Worm (Caenorhabditis elegans) whole organism, L1 larva: Measurements from ENCODE around the gene lsm-3.
A peak's percentile ranks its signal among the peaks of the same experiment; 100 is the strongest.
"Not testable (repeated sequence)": the region's sequence is repeated elsewhere in the genome, so short reads cannot be mapped to it uniquely, and the experiment has no call there.

ENCODE experiments used
- aha-1 ChIP-seq: fragments of 150-350 bp; optimal IDR thresholded peaks from 2 replicates; lab custom pipeline; 2014; ENCODE audit warnings: missing biosample characterization, missing genetic modification characterization
- ama-1 ChIP-seq: fragments of 150-350 bp; optimal IDR thresholded peaks from 2 replicates; lab custom pipeline; 2014
- ceh-82 ChIP-seq, 3 experiments: fragments of 150-350 bp in 1 of 3; sonication (generic microtip) in 2 of 3; optimal IDR thresholded peaks; 2 replicates each; lab custom pipeline; 2014 to 2017; ENCODE audit warnings: missing biosample characterization in 3 of 3, missing genetic modification characterization in 3 of 3
- ceh-88 ChIP-seq: fragments of 200-800 bp; sonication (Bioruptor generic); IDR thresholded peaks from 2 replicates; pipeline ENCODE4 v1.3.6; 2022; ENCODE audit warnings: missing genetic modification characterization, missing compliant biosample characterization
- dpl-1 ChIP-seq, 3 experiments: fragments of 150-350 bp in 2 of 3; sonication (generic microtip) in 1 of 3; optimal IDR thresholded peaks; 2 replicates each; lab custom pipeline; 2014 to 2017; ENCODE audit warnings: missing biosample characterization in 3 of 3, missing genetic modification characterization in 3 of 3, missing genetic modification reagents in 3 of 3
- dsc-1 ChIP-seq: sonication (generic microtip); optimal IDR thresholded peaks from 2 replicates; lab custom pipeline; 2016; ENCODE audit warnings: mild to moderate bottlenecking, missing genetic modification characterization, missing compliant biosample characterization
- efl-1 ChIP-seq, 4 experiments: fragments of 150-350 bp; optimal IDR thresholded peaks in 3 of 4; peaks in 1 of 4; 1 replicate in 1 of 4; 2 replicates in 3 of 4; lab custom pipeline; 2014; ENCODE audit warnings: missing biosample characterization in 2 of 4, missing genetic modification characterization in 2 of 4, missing genetic modification reagents in 2 of 4
- egl-27 ChIP-seq, 2 experiments: fragments of 150-350 bp in 1 of 2; sonication (generic microtip); optimal IDR thresholded peaks; 3 replicates each; lab custom pipeline; 2017 to 2018; ENCODE audit warnings: missing biosample characterization in 2 of 2, missing genetic modification characterization in 2 of 2, missing genetic modification reagents in 2 of 2
- elt-2 ChIP-seq: sonication (generic microtip); optimal IDR thresholded peaks from 2 replicates; lab custom pipeline; 2016; ENCODE audit warnings: missing genetic modification characterization, mild to moderate bottlenecking, inconsistent platforms, missing compliant biosample characterization, missing genetic modification reagents
- ets-5 ChIP-seq: fragments of 200-800 bp; sonication (Bioruptor generic); IDR thresholded peaks from 2 replicates; pipeline ENCODE4 v1.3.6; 2022; ENCODE audit warnings: missing genetic modification characterization, missing compliant biosample characterization
- fkh-4 ChIP-seq: sonication (generic microtip); optimal IDR thresholded peaks from 2 replicates; lab custom pipeline; 2016; ENCODE audit warnings: missing compliant biosample characterization, missing genetic modification characterization, borderline replicate concordance
- grh-1 ChIP-seq: fragments of 200-800 bp; sonication (Bioruptor generic); IDR thresholded peaks from 2 replicates; pipeline ENCODE4 v1.3.6; 2022; ENCODE audit warnings: missing genetic modification reagents, missing genetic modification characterization, missing compliant biosample characterization
- hlh-4 ChIP-seq: sonication (generic microtip); optimal IDR thresholded peaks from 2 replicates; lab custom pipeline; 2016; ENCODE audit warnings: mild to moderate bottlenecking, missing genetic modification characterization, missing compliant biosample characterization
- irx-1 ChIP-seq: sonication (generic microtip); optimal IDR thresholded peaks from 2 replicates; lab custom pipeline; 2016; ENCODE audit warnings: missing genetic modification characterization, missing compliant biosample characterization
- isw-1 ChIP-seq: fragments of 200-800 bp; sonication (Bioruptor generic); IDR thresholded peaks from 2 replicates; pipeline ENCODE4 v1.3.6; 2022; ENCODE audit warnings: missing genetic modification characterization, missing compliant biosample characterization
- jun-1 ChIP-seq: fragments of 150-350 bp; optimal IDR thresholded peaks from 2 replicates; lab custom pipeline; 2014; ENCODE audit warnings: missing biosample characterization, missing genetic modification reagents, missing genetic modification characterization
- lin-13 ChIP-seq: fragments of 150-350 bp; optimal IDR thresholded peaks from 2 replicates; lab custom pipeline; 2014; ENCODE audit warnings: missing biosample characterization, missing genetic modification reagents, missing genetic modification characterization
- lin-14 ChIP-seq: fragments of 200-800 bp; sonication (Bioruptor generic); optimal IDR thresholded peaks from 2 replicates; lab custom pipeline; 2018; ENCODE audit warnings: mild to moderate bottlenecking, missing genetic modification characterization, moderate library complexity, missing compliant biosample characterization
- lin-35 ChIP-seq, 2 experiments: fragments of 150-350 bp; optimal IDR thresholded peaks; 2 replicates each; lab custom pipeline; 2014; ENCODE audit warnings: missing biosample characterization in 2 of 2, missing genetic modification characterization in 2 of 2, missing genetic modification reagents in 2 of 2
- nhr-19 ChIP-seq: fragments of 200-800 bp; sonication (Bioruptor generic); conservative IDR thresholded peaks from 2 replicates; pipeline ENCODE4 v1.3.6; 2022; ENCODE audit warnings: missing genetic modification characterization, missing compliant biosample characterization
- nhr-28 ChIP-seq: fragments of 150-350 bp; optimal IDR thresholded peaks from 2 replicates; lab custom pipeline; 2014; ENCODE audit warnings: missing biosample characterization, missing genetic modification characterization
- nhr-47 ChIP-seq: sonication (generic microtip); optimal IDR thresholded peaks from 2 replicates; lab custom pipeline; 2016; ENCODE audit warnings: mild to moderate bottlenecking, missing genetic modification characterization, moderate library complexity, missing compliant biosample characterization
- snpc-4 ChIP-seq: fragments of 150-350 bp; optimal IDR thresholded peaks from 2 replicates; lab custom pipeline; 2014; ENCODE audit warnings: missing biosample characterization, missing genetic modification characterization
- sox-4 ChIP-seq: sonication (generic microtip); optimal IDR thresholded peaks from 2 replicates; lab custom pipeline; 2016; ENCODE audit warnings: missing genetic modification characterization, missing compliant biosample characterization
- sup-37 ChIP-seq: fragments of 200-800 bp; sonication (Bioruptor generic); optimal IDR thresholded peaks from 2 replicates; lab custom pipeline; 2018; ENCODE audit warnings: mild to moderate bottlenecking, missing genetic modification characterization, missing compliant biosample characterization
- swsn-7 ChIP-seq: sonication (generic microtip); optimal IDR thresholded peaks from 2 replicates; lab custom pipeline; 2016; ENCODE audit warnings: missing genetic modification characterization, missing compliant biosample characterization
- tbx-2 ChIP-seq: sonication (generic microtip); optimal IDR thresholded peaks from 2 replicates; lab custom pipeline; 2016; ENCODE audit warnings: missing genetic modification characterization, missing compliant biosample characterization
- vab-15 ChIP-seq: sonication (generic microtip); optimal IDR thresholded peaks from 2 replicates; lab custom pipeline; 2017; ENCODE audit warnings: missing genotype, mild to moderate bottlenecking, missing genetic modification characterization, missing compliant biosample characterization
- ztf-11 ChIP-seq, 2 experiments: sonication (generic microtip); optimal IDR thresholded peaks; 2 replicates each; lab custom pipeline; 2016 to 2017; ENCODE audit warnings: missing genetic modification characterization in 2 of 2, missing biosample characterization in 1 of 2, missing compliant biosample characterization in 1 of 2

The lsm-3 gene

DNA sequence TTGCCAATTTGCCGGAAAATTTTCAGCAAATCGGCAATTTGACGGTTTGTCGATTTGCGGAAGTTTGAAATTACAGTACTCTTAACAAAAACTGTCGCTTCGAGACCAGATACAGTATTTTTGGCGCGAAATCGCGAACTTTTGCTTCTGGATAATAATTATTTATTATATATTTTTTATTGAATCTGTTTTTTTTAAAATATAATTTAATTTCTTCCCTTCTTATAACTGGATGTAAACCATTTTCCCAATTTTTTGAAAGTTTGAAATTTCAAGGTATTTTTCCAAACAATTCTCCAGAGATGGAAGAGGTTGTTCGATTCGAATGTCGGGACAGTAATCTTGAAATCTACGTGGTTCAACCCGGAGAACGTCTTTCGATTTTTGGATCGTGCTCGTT, 35.2 kb downstream of the lsm-3 start, which contains the start of gene nol-9:
Gene nol-9 (plus strand): TSS at position 301 of the 400 bp plus-strand sequence.
- TF ChIP-seq dpl-1 (GFP tag; optimal IDR thresholded peaks at IDR 0.05; lab: Kevin White, UChicago) (no peak), lin-14 (GFP tag; lab: Kevin White, UChicago) (no peak), egl-27 (tag; optimal IDR thresholded peaks at IDR 0.05; lab: Kevin White, UChicago) (no peak), hlh-4 (no peak), lin-35 (GFP tag; optimal IDR thresholded peaks at IDR 0.05; lab: Kevin White, UChicago) (no peak), ets-5 (GFP tag; lab: Robert Waterston, UW) (no peak), aha-1 (tag; lab: Kevin White, UChicago) (no peak), sox-4 (tag; lab: Kevin White, UChicago) (no peak), dsc-1 (tag; lab: Kevin White, UChicago) (no peak), sup-37 (no peak), fkh-4 (tag; lab: Kevin White, UChicago) (no peak), ztf-11 (tag; optimal IDR thresholded peaks at IDR 0.05; lab: Kevin White, UChicago) (no peak), irx-1 (tag; lab: Kevin White, UChicago) (no peak), nhr-28 (no peak), snpc-4 (tag; lab: Kevin White, UChicago) (no peak), vab-15 (tag; lab: Kevin White, UChicago) (no peak), ceh-88 (GFP tag; lab: Robert Waterston, UW) (no peak), jun-1 (no peak)

ce11 chrIV:13429240-13429639, 42.2 kb downstream of the lsm-3 start, which contains the start of gene K09B11.4:
K09B11.4 (plus strand) TSS chrIV:13429540.
- no peak for TF ChIP-seq elt-2 (tag; lab: Kevin White, UChicago)

DNA sequence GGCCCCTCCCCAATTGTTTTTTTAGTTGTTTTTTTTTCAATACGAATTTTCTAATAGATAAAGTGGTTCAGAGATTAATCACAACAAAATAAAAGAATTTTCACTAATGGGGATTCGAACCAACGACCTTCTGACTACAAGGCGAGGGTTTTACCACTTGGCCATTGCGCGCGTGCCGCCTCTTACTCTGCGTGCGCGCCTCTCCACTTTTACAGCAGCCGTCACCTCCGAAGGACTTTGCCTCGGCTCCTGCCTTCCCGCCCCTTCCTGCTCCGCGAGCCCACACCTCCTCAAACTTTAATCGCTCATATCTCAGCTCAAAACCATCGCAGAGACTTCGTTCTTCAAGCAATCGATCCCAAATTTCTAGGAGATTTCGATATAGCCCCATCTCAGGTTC, 43.1 kb downstream of the lsm-3 start:
- TF ChIP-seq swsn-7 (peak; percentile 20), nhr-19 (GFP tag; lab: Robert Waterston, UW) (peak; percentile 66), lin-13 (GFP tag; lab: Kevin White, UChicago) (peak; percentile 28), dsc-1 (tag; lab: Kevin White, UChicago) (peak; percentile 23), isw-1 (GFP tag; lab: Robert Waterston, UW) (peak; percentile 42; the same call in 1 of the 2 replicates), nhr-47 (tag; lab: Kevin White, UChicago) (peak; percentile 57), efl-1 (optimal IDR thresholded peaks at IDR 0.05; lab: Kevin White, UChicago) (peak in 1 of 2 experiments; percentile 0), efl-1 (GFP tag; optimal IDR thresholded peaks at IDR 0.05 in 1 of 2; lab: Kevin White, UChicago) (peak in 1 of 2 experiments; percentile 65), grh-1 (GFP tag; lab: Robert Waterston, UW) (0 out of 2 replicates have a peak, but pooled peaks have one; percentile 26), snpc-4 (tag; lab: Kevin White, UChicago) (peak; percentile 50), tbx-2 (tag; lab: Kevin White, UChicago) (peak; percentile 11)

ce11 chrIV:13433904-13434303, 46.9 kb downstream of the lsm-3 start, which contains the start of gene K09B11.5:
K09B11.5 (minus strand) TSS chrIV:13434004.
- not testable (repeated sequence) for TF ChIP-seq ama-1 (lab: Kevin White, UChicago); egl-27 (tag; optimal IDR thresholded peaks at IDR 0.05; lab: Kevin White, UChicago); ceh-82 (tag; optimal IDR thresholded peaks at IDR 0.05; lab: Kevin White, UChicago)
- TF ChIP-seq, all 84 proteins: peak for 0; not testable (repeated sequence) for 84
